Fruit fly (Drosophila melanogaster): ENCODE data around the gene CG34453.

Gene CG34453

dm6 chr3L:205723-206284 is 27.3 kb downstream of the CG34453 start, which contains the start of the genes Gk1 and CG13876:
Gk1 (minus strand) TSS chr3L:205844.
CG13876 (plus strand) TSS chr3L:206134.
- TF ChIP-seq CG13204 (GFP tag; optimal IDR thresholded peaks at IDR 0.05), result no peak
- TF ChIP-seq CG15710 (tag; optimal IDR thresholded peaks at IDR 0.05), result peak; percentile 98
- peak; percentile 97 for TF ChIP-seq CG32121 (GFP tag; IDR thresholded peaks at IDR 0.05)
- TF ChIP-seq Snoo (tag; optimal IDR thresholded peaks at IDR 0.05), result peak; percentile 94
- TF ChIP-seq CG12605 (GFP tag; IDR thresholded peaks at IDR 0.05), result peak; percentile 97
- no peak for TF ChIP-seq Pif1B (GFP tag; optimal IDR thresholded peaks at IDR 0.05)
- TF ChIP-seq CG10348 (GFP tag; IDR thresholded peaks at IDR 0.05), result peak; percentile 64; the same call in 1 of the 2 replicates
- no peak for TF ChIP-seq Pif1A (GFP tag; optimal IDR thresholded peaks at IDR 0.05)
- TF ChIP-seq CG14655 (GFP tag; optimal IDR thresholded peaks at IDR 0.05), result no peak
- TF ChIP-seq CG17806 (tag; optimal IDR thresholded peaks at IDR 0.05), result peak; percentile 96
- peak; percentile 92 for TF ChIP-seq gl (tag; optimal IDR thresholded peaks at IDR 0.05)
- TF ChIP-seq fd96Ca (GFP tag; IDR thresholded peaks at IDR 0.05), result peak; percentile 90
- TF ChIP-seq CG8159 (tag; optimal IDR thresholded peaks at IDR 0.05), result peak; percentile 98
- TF ChIP-seq EcR (GFP tag; optimal IDR thresholded peaks at IDR 0.05), result peak; percentile 59
- TF ChIP-seq Ets98B (GFP tag; IDR thresholded peaks at IDR 0.05), result peak; percentile 97
- peak; percentile 88 for TF ChIP-seq rn (GFP tag; IDR thresholded peaks at IDR 0.05)
- peak; percentile 94 for TF ChIP-seq CG9948 (tag; optimal IDR thresholded peaks at IDR 0.05)
- TF ChIP-seq CG8301 (tag; optimal IDR thresholded peaks at IDR 0.05), result peak; percentile 96
- TF ChIP-seq D1 (tag; optimal IDR thresholded peaks at IDR 0.05), result no peak
- peak; percentile 96 for TF ChIP-seq CG34367 (tag; optimal IDR thresholded peaks at IDR 0.05)
- TF ChIP-seq CG4496 (GFP tag; IDR thresholded peaks at IDR 0.05), result peak; percentile 96

DNA sequence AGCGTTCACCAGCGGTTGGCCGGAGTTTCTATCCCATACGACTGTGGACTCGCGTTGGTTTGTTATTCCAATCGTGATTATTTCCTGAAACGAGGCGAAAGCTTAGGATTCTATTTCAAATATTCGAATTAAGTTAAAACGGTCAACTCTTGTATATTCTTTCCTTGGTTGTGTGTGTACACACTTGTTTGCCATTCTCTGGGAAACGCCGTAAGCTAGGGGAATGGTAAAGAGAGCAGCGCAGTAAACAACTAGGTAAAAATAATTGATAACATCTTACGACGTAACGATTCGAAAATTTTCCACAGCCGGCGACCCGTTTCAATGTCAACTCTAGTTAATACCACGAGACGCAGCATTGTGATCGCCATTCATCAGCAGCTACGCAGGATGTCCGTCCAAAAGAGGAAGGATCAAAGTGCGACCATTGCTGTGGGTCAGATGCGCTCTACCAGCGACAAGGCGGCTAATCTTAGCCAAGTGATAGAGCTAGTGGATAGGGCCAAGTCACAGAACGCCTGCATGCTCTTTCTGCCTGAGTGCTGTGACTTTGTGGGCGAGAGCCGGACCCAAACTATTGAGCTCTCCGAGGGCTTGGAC is 29.5 kb downstream of the CG34453 start, which contains the start of gene NitFhit:
Gene NitFhit (plus strand): TSS at position 195 of the 600 bp plus-strand sequence.
- TF ChIP-seq gl (tag; optimal IDR thresholded peaks at IDR 0.05) (peak; percentile 29), CG4496 (GFP tag; IDR thresholded peaks at IDR 0.05) (no peak), CG12605 (GFP tag; IDR thresholded peaks at IDR 0.05) (no peak), CG32121 (GFP tag; IDR thresholded peaks at IDR 0.05) (no peak), Pif1B (GFP tag; optimal IDR thresholded peaks at IDR 0.05) (no peak), CG13204 (GFP tag; optimal IDR thresholded peaks at IDR 0.05) (no peak), CG8301 (tag; optimal IDR thresholded peaks at IDR 0.05) (no peak)

dm6 chr3L:199754-200596 is 33.2 kb downstream of the CG34453 start, which contains the start of the genes rno and mri:
rno (minus strand) TSS chr3L:199762.
mri (plus strand) TSS chr3L:200174.
- TF ChIP-seq gl (tag; optimal IDR thresholded peaks at IDR 0.05), result no peak
- TF ChIP-seq CG4496 (GFP tag; IDR thresholded peaks at IDR 0.05), result peak; percentile 64; the same call in 1 of the 3 replicates
- no peak for TF ChIP-seq CG14655 (GFP tag; optimal IDR thresholded peaks at IDR 0.05)
- TF ChIP-seq fd96Ca (GFP tag; IDR thresholded peaks at IDR 0.05), result no peak; the same call in 1 of the 3 replicates
- TF ChIP-seq CG12605 (GFP tag; IDR thresholded peaks at IDR 0.05), result no peak
- no peak for TF ChIP-seq EcR (GFP tag; optimal IDR thresholded peaks at IDR 0.05)
- peak; percentile 66 for TF ChIP-seq CG8159 (tag; optimal IDR thresholded peaks at IDR 0.05)
- peak; percentile 41 for TF ChIP-seq CG34367 (tag; optimal IDR thresholded peaks at IDR 0.05)
- peak; percentile 36; the same call in 1 of the 2 replicates for TF ChIP-seq Ets98B (GFP tag; IDR thresholded peaks at IDR 0.05)
- no peak for TF ChIP-seq Pif1A (GFP tag; optimal IDR thresholded peaks at IDR 0.05)
- no peak for TF ChIP-seq CG8301 (tag; optimal IDR thresholded peaks at IDR 0.05)
- TF ChIP-seq CG17806 (tag; optimal IDR thresholded peaks at IDR 0.05), result peak; percentile 44
- TF ChIP-seq CG9948 (tag; optimal IDR thresholded peaks at IDR 0.05), result peak; percentile 53
- TF ChIP-seq CG32121 (GFP tag; IDR thresholded peaks at IDR 0.05), result no peak
- no peak for TF ChIP-seq Pif1B (GFP tag; optimal IDR thresholded peaks at IDR 0.05)
- TF ChIP-seq Snoo (tag; optimal IDR thresholded peaks at IDR 0.05), result peak; percentile 22
- peak; percentile 58 for TF ChIP-seq rn (GFP tag; IDR thresholded peaks at IDR 0.05)
- peak; percentile 61 for TF ChIP-seq CG15710 (tag; optimal IDR thresholded peaks at IDR 0.05)
- no peak for TF ChIP-seq CG10348 (GFP tag; IDR thresholded peaks at IDR 0.05)
- no peak for TF ChIP-seq D1 (tag; optimal IDR thresholded peaks at IDR 0.05)
- TF ChIP-seq CG13204 (GFP tag; optimal IDR thresholded peaks at IDR 0.05), result no peak

- TF ChIP-seq CG4496 (GFP tag; IDR thresholded peaks at IDR 0.05) (peak; percentile 61), rn (GFP tag; IDR thresholded peaks at IDR 0.05) (peak; percentile 69), Ets98B (GFP tag; IDR thresholded peaks at IDR 0.05) (peak; percentile 52), CG15710 (tag; optimal IDR thresholded peaks at IDR 0.05) (peak; percentile 43), fd96Ca (GFP tag; IDR thresholded peaks at IDR 0.05) (peak; percentile 55; the same call in 2 of the 3 replicates), CG10348 (GFP tag; IDR thresholded peaks at IDR 0.05) (no peak), CG32121 (GFP tag; IDR thresholded peaks at IDR 0.05) (peak; percentile 34; the same call in 1 of the 2 replicates), CG34367 (tag; optimal IDR thresholded peaks at IDR 0.05) (no peak)
Measured at dm6 chr3L:199050-199745, 34.0 kb downstream of the CG34453 start.

- TF ChIP-seq CG8159 (tag; optimal IDR thresholded peaks at IDR 0.05), result no peak
- no peak for TF ChIP-seq CG10348 (GFP tag; IDR thresholded peaks at IDR 0.05)
- no peak for TF ChIP-seq CG14655 (GFP tag; optimal IDR thresholded peaks at IDR 0.05)
- TF ChIP-seq Pif1B (GFP tag; optimal IDR thresholded peaks at IDR 0.05), result no peak
- TF ChIP-seq gl (tag; optimal IDR thresholded peaks at IDR 0.05), result peak; percentile 10
- TF ChIP-seq fd96Ca (GFP tag; IDR thresholded peaks at IDR 0.05), result peak; percentile 81
- peak; percentile 79 for TF ChIP-seq CG4496 (GFP tag; IDR thresholded peaks at IDR 0.05)
- TF ChIP-seq CG17806 (tag; optimal IDR thresholded peaks at IDR 0.05), result peak; percentile 66
- no peak for TF ChIP-seq D1 (tag; optimal IDR thresholded peaks at IDR 0.05)
- no peak for TF ChIP-seq rn (GFP tag; IDR thresholded peaks at IDR 0.05)
- TF ChIP-seq Pif1A (GFP tag; optimal IDR thresholded peaks at IDR 0.05), result no peak
- TF ChIP-seq CG12605 (GFP tag; IDR thresholded peaks at IDR 0.05), result no peak
- TF ChIP-seq Ets98B (GFP tag; IDR thresholded peaks at IDR 0.05), result peak; percentile 72
- peak; percentile 13 for TF ChIP-seq CG34367 (tag; optimal IDR thresholded peaks at IDR 0.05)
- TF ChIP-seq Snoo (tag; optimal IDR thresholded peaks at IDR 0.05), result no peak
- TF ChIP-seq CG15710 (tag; optimal IDR thresholded peaks at IDR 0.05), result peak; percentile 73
- TF ChIP-seq CG8301 (tag; optimal IDR thresholded peaks at IDR 0.05), result no peak
- no peak for TF ChIP-seq CG9948 (tag; optimal IDR thresholded peaks at IDR 0.05)
- no peak for TF ChIP-seq EcR (GFP tag; optimal IDR thresholded peaks at IDR 0.05)
- no peak for TF ChIP-seq CG13204 (GFP tag; optimal IDR thresholded peaks at IDR 0.05)
- TF ChIP-seq CG32121 (GFP tag; IDR thresholded peaks at IDR 0.05), result peak; percentile 63
Measured at dm6 chr3L:184251-184650, 48.9 kb downstream of the CG34453 start, which contains the start of the genes CG34140, Mkp and Mtch. CG34140 (minus strand) TSS chr3L:184424. Mkp (minus strand) TSS chr3L:184540. Mtch (plus strand) TSS chr3L:184626.

All from whole organism, pupa.